Fruit fly (Drosophila melanogaster) whole organism, pupa: ENCODE results near the gene Polr2H.

ENCODE experiments used
- CG10348 ChIP-seq: fragments of 200-800 bp; sonication (Bioruptor generic); IDR thresholded peaks from 2 replicates; pipeline ENCODE4 v1.3.6; 2022; ENCODE audit warnings: missing biosample characterization, missing genetic modification characterization
- CG12605 ChIP-seq: fragments of 200-800 bp; sonication (Bioruptor generic); IDR thresholded peaks from 2 replicates; pipeline ENCODE4 v1.3.6; 2022; ENCODE audit warnings: missing biosample characterization, missing genetic modification characterization
- CG13204 ChIP-seq: fragments of 200-800 bp; sonication (Bioruptor generic); optimal IDR thresholded peaks from 2 replicates; lab custom pipeline; 2018; ENCODE audit warnings: missing biosample characterization, mild to moderate bottlenecking, missing genetic modification characterization, moderate library complexity
- CG14655 ChIP-seq: fragments of 200-800 bp; sonication (Bioruptor generic); optimal IDR thresholded peaks from 3 replicates; lab custom pipeline; 2017; ENCODE audit warnings: mild to moderate bottlenecking, missing biosample characterization, missing genetic modification reagents, missing genetic modification characterization
- CG17806 ChIP-seq: fragments of 200-800 bp; sonication (Bioruptor generic); optimal IDR thresholded peaks from 2 replicates; lab custom pipeline; 2018; ENCODE audit warnings: missing biosample characterization, mild to moderate bottlenecking, missing genetic modification characterization, moderate library complexity
- CG32121 ChIP-seq: fragments of 200-800 bp; sonication (Bioruptor generic); IDR thresholded peaks from 2 replicates; pipeline ENCODE4 v1.3.6; 2022; ENCODE audit warnings: missing biosample characterization, missing genetic modification characterization
- CG4496 ChIP-seq: fragments of 200-800 bp; sonication (Bioruptor generic); IDR thresholded peaks from 3 replicates; pipeline ENCODE4 v1.3.6; 2022; ENCODE audit warnings: missing biosample characterization, missing genetic modification characterization
- CG8301 ChIP-seq: fragments of 200-800 bp; sonication (Bioruptor generic); optimal IDR thresholded peaks from 2 replicates; lab custom pipeline; 2018; ENCODE audit warnings: missing biosample characterization, mild to moderate bottlenecking, missing genetic modification characterization
- D1 ChIP-seq: fragments of 200-800 bp; sonication (Bioruptor generic); optimal IDR thresholded peaks from 2 replicates; lab custom pipeline; 2018; ENCODE audit warnings: missing biosample characterization, mild to moderate bottlenecking, missing genetic modification characterization, moderate library complexity
- EcR ChIP-seq: fragments of 200-800 bp; sonication (Bioruptor generic); optimal IDR thresholded peaks from 3 replicates; lab custom pipeline; 2019; ENCODE audit warnings: missing biosample characterization, missing genetic modification characterization, mild to moderate bottlenecking, moderate library complexity, missing genetic modification reagents
- Ets98B ChIP-seq: fragments of 200-800 bp; sonication (Bioruptor generic); IDR thresholded peaks from 2 replicates; pipeline ENCODE4 v1.3.6; 2022; ENCODE audit warnings: missing biosample characterization, missing genetic modification characterization
- Pif1B ChIP-seq: fragments of 200-800 bp; sonication (Bioruptor generic); optimal IDR thresholded peaks from 3 replicates; lab custom pipeline; 2016; ENCODE audit warnings: missing biosample characterization, missing genetic modification characterization
- gl ChIP-seq: fragments of 200-800 bp; sonication (Bioruptor generic); optimal IDR thresholded peaks from 2 replicates; lab custom pipeline; 2018; ENCODE audit warnings: missing biosample characterization, mild to moderate bottlenecking, missing genetic modification characterization
- rn ChIP-seq: fragments of 200-800 bp; sonication (Bioruptor generic); IDR thresholded peaks from 2 replicates; pipeline ENCODE4 v1.3.6; 2022; ENCODE audit warnings: missing biosample characterization, missing genetic modification characterization

- TF ChIP-seq CG10348 (GFP tag; lab: Robert Waterston, UW) (no peak), CG13204 (GFP tag; lab: Kevin White, UChicago) (no peak), Ets98B (GFP tag; lab: Robert Waterston, UW) (no peak), CG17806 (tag; lab: Kevin White, UChicago) (no peak), Pif1B (GFP tag; lab: Kevin White, UChicago) (no peak), CG32121 (no peak), CG12605 (no peak), CG8301 (tag; lab: Kevin White, UChicago) (no peak), D1 (tag; lab: Kevin White, UChicago) (no peak), CG14655 (GFP tag; lab: Kevin White, UChicago) (no peak), EcR (GFP tag; lab: Kevin White, UChicago) (no peak), rn (GFP tag; lab: Robert Waterston, UW) (no peak), gl (no peak), CG4496 (GFP tag; lab: Robert Waterston, UW) (no peak)
These were observed 40.1 kb upstream of the Polr2H start for dm6 chr3L:21688607-21689129.
